Fruit fly (Drosophila melanogaster) whole organism, embryonic: Measurements from ENCODE around the gene Arl5.

Experiments used
- B-H1 ChIP-seq: fragments of 200-800 bp; sonication (Bioruptor generic); IDR thresholded peaks from 3 replicates; pipeline ENCODE4 v1.3.6; 2022; ENCODE audit warnings: missing biosample characterization, missing genetic modification characterization
- Bgb ChIP-seq: fragments of 200-800 bp; sonication (Bioruptor generic); IDR thresholded peaks from 2 replicates; pipeline ENCODE4 v1.3.6; 2022; ENCODE audit warnings: missing biosample characterization, missing genetic modification characterization; ENCODE audit not compliant: partially characterized antibody
- CG10959 ChIP-seq: fragments of 200-800 bp; sonication (Bioruptor generic); IDR thresholded peaks from 2 replicates; pipeline ENCODE4 v1.3.6; 2022; ENCODE audit warnings: missing biosample characterization, missing genetic modification characterization
- CG11696 ChIP-seq: fragments of 200-800 bp; sonication (Bioruptor generic); IDR thresholded peaks from 2 replicates; pipeline ENCODE4 v1.3.6; 2022; ENCODE audit warnings: missing biosample characterization, missing genetic modification characterization
- CG15073 ChIP-seq: fragments of 200-800 bp; sonication (Bioruptor generic); optimal IDR thresholded peaks from 2 replicates; lab custom pipeline; 2016; ENCODE audit warnings: missing biosample characterization, missing genetic modification characterization
- CG16815 ChIP-seq: fragments of 200-800 bp; sonication (Bioruptor generic); optimal IDR thresholded peaks from 3 replicates; lab custom pipeline; 2017; ENCODE audit warnings: missing biosample characterization, mild to moderate bottlenecking, missing genetic modification characterization
- CG17328 ChIP-seq: fragments of 200-800 bp; sonication (Bioruptor generic); IDR thresholded peaks from 2 replicates; pipeline ENCODE4 v1.3.6; 2022; ENCODE audit warnings: missing biosample characterization, missing genetic modification characterization
- CG17612 ChIP-seq: fragments of 200-800 bp; sonication (Bioruptor generic); IDR thresholded peaks from 2 replicates; pipeline ENCODE4 v1.3.6; 2022; ENCODE audit warnings: missing biosample characterization, missing genetic modification characterization
- CG30020 ChIP-seq: fragments of 200-800 bp; optimal IDR thresholded peaks from 2 replicates; lab custom pipeline; 2019; ENCODE audit warnings: missing biosample characterization, mild to moderate bottlenecking, missing genetic modification characterization, moderate library complexity
- CG33557 ChIP-seq: fragments of 200-800 bp; sonication (Bioruptor generic); optimal IDR thresholded peaks from 2 replicates; lab custom pipeline; 2019; ENCODE audit warnings: missing biosample characterization, mild to moderate bottlenecking, missing genetic modification characterization, moderate library complexity
- CG34224 ChIP-seq: fragments of 200-800 bp; sonication (Bioruptor generic); IDR thresholded peaks from 3 replicates; pipeline ENCODE4 v1.3.6; 2022; ENCODE audit warnings: missing biosample characterization, missing genetic modification characterization; ENCODE audit not compliant: partially characterized antibody
- CG34422 ChIP-seq: fragments of 200-800 bp; sonication (Bioruptor generic); IDR thresholded peaks from 3 replicates; pipeline ENCODE4 v1.3.6; 2022; ENCODE audit warnings: missing biosample characterization, missing genetic modification characterization
- CG3838 ChIP-seq: fragments of 200-800 bp; sonication (Bioruptor generic); optimal IDR thresholded peaks from 3 replicates; lab custom pipeline; 2016; ENCODE audit warnings: missing biosample characterization, missing genetic modification characterization
- CG4282 ChIP-seq: fragments of 200-800 bp; sonication (Bioruptor generic); optimal IDR thresholded peaks from 2 replicates; lab custom pipeline; 2016; ENCODE audit warnings: missing biosample characterization, missing genetic modification characterization
- CG4404 ChIP-seq: fragments of 200-800 bp; sonication (Bioruptor generic); IDR thresholded peaks from 2 replicates; pipeline ENCODE4 v1.3.6; 2022; ENCODE audit warnings: missing biosample characterization, missing genetic modification characterization
- CG4730 ChIP-seq: fragments of 200-800 bp; sonication (Bioruptor generic); IDR thresholded peaks from 2 replicates; pipeline ENCODE4 v1.3.6; 2022; ENCODE audit warnings: missing biosample characterization, missing genetic modification characterization
- CG6254 ChIP-seq: fragments of 200-800 bp; sonication (Bioruptor generic); optimal IDR thresholded peaks from 3 replicates; lab custom pipeline; 2017; ENCODE audit warnings: mild to moderate bottlenecking, missing biosample characterization, missing genetic modification reagents, missing genetic modification characterization
- CG6813 ChIP-seq: fragments of 200-800 bp; sonication (Bioruptor generic); optimal IDR thresholded peaks from 2 replicates; lab custom pipeline; 2017; ENCODE audit warnings: missing biosample characterization, missing genetic modification characterization, mild to moderate bottlenecking, moderate library complexity, missing genetic modification reagents
- CG7556 ChIP-seq: fragments of 200-800 bp; sonication (Bioruptor generic); optimal IDR thresholded peaks from 2 replicates; lab custom pipeline; 2017; ENCODE audit warnings: missing biosample characterization, mild to moderate bottlenecking, missing genetic modification characterization
- CG8089 ChIP-seq: fragments of 200-800 bp; sonication (Bioruptor generic); optimal IDR thresholded peaks from 3 replicates; lab custom pipeline; 2016; ENCODE audit warnings: missing biosample characterization, missing genetic modification characterization
- CG8281 ChIP-seq: fragments of 200-800 bp; sonication (Bioruptor generic); optimal IDR thresholded peaks from 2 replicates; lab custom pipeline; 2018; ENCODE audit warnings: missing biosample characterization, mild to moderate bottlenecking, missing genetic modification characterization, moderate library complexity
- CG9876 ChIP-seq: fragments of 200-800 bp; sonication (Bioruptor generic); optimal IDR thresholded peaks from 2 replicates; lab custom pipeline; 2016; ENCODE audit warnings: missing biosample characterization, missing genetic modification characterization
- Hmx ChIP-seq: fragments of 200-800 bp; sonication (Bioruptor generic); optimal IDR thresholded peaks from 2 replicates; lab custom pipeline; 2016; ENCODE audit warnings: missing biosample characterization, missing genetic modification characterization
- Lhr ChIP-seq: fragments of 200-800 bp; sonication (Bioruptor generic); optimal IDR thresholded peaks from 3 replicates; lab custom pipeline; 2017; ENCODE audit warnings: mild to moderate bottlenecking, missing biosample characterization, missing genetic modification reagents, missing genetic modification characterization
- Lim3 ChIP-seq: fragments of 200-800 bp; sonication (Bioruptor generic); IDR thresholded peaks from 2 replicates; pipeline ENCODE4 v1.3.6; 2022; ENCODE audit warnings: missing biosample characterization, missing genetic modification characterization
- MBD-R2 ChIP-seq: fragments of 200-800 bp; sonication (Bioruptor generic); IDR thresholded peaks from 2 replicates; pipeline ENCODE4 v1.3.6; 2022; ENCODE audit warnings: missing biosample characterization, missing genetic modification characterization
- Max ChIP-seq: fragments of 200-800 bp; sonication (Bioruptor generic); optimal IDR thresholded peaks from 2 replicates; lab custom pipeline; 2016; ENCODE audit warnings: missing biosample characterization, mild to moderate bottlenecking, missing genetic modification characterization
- Six4 ChIP-seq: fragments of 200-800 bp; sonication (Bioruptor generic); optimal IDR thresholded peaks from 2 replicates; lab custom pipeline; 2016; ENCODE audit warnings: missing biosample characterization, missing genetic modification characterization
- TFAM ChIP-seq: fragments of 200-800 bp; sonication (Bioruptor generic); optimal IDR thresholded peaks from 2 replicates; lab custom pipeline; 2017; ENCODE audit warnings: missing biosample characterization, missing genetic modification characterization, inconsistent platforms
- Xrp1 ChIP-seq: fragments of 200-800 bp; sonication (Bioruptor generic); IDR thresholded peaks from 2 replicates; pipeline ENCODE4 v1.3.6; 2022; ENCODE audit warnings: missing biosample characterization, missing genetic modification characterization
- ab ChIP-seq: fragments of 200-800 bp; sonication (Bioruptor generic); optimal IDR thresholded peaks from 2 replicates; lab custom pipeline; 2016; ENCODE audit warnings: missing biosample characterization, missing genetic modification characterization
- cad ChIP-seq: fragments of >200 bp; optimal IDR thresholded peaks from 2 replicates; lab custom pipeline; 2017; ENCODE audit warnings: missing biosample characterization, missing genetic modification characterization
- cato ChIP-seq: fragments of 200-800 bp; sonication (Bioruptor generic); optimal IDR thresholded peaks from 2 replicates; lab custom pipeline; 2016; ENCODE audit warnings: missing biosample characterization, missing genetic modification characterization, borderline replicate concordance
- chm ChIP-seq: fragments of 200-800 bp; sonication (Bioruptor generic); IDR thresholded peaks from 2 replicates; pipeline ENCODE4 v1.3.6; 2022; ENCODE audit warnings: missing biosample characterization, missing genetic modification characterization
- da ChIP-seq: fragments of 200-800 bp; sonication (Bioruptor generic); optimal IDR thresholded peaks from 2 replicates; lab custom pipeline; 2016; ENCODE audit warnings: missing biosample characterization, missing genetic modification characterization
- emc ChIP-seq: fragments of 200-800 bp; sonication (Bioruptor generic); optimal IDR thresholded peaks from 2 replicates; lab custom pipeline; 2016; ENCODE audit warnings: missing biosample characterization, missing genetic modification characterization
- gem ChIP-seq: fragments of 200-800 bp; sonication (Bioruptor generic); optimal IDR thresholded peaks from 2 replicates; lab custom pipeline; 2019; ENCODE audit warnings: missing biosample characterization, mild to moderate bottlenecking, missing genetic modification characterization, moderate library complexity
- gro ChIP-seq: fragments of 200-800 bp; sonication (Bioruptor generic); optimal IDR thresholded peaks from 2 replicates; lab custom pipeline; 2016; ENCODE audit warnings: missing biosample characterization, missing genetic modification characterization
- gsb ChIP-seq: fragments of 200-800 bp; sonication (Bioruptor generic); IDR thresholded peaks from 2 replicates; pipeline ENCODE4 v1.3.6; 2022; ENCODE audit warnings: missing biosample characterization, missing genetic modification characterization
- gt ChIP-seq: fragments of 200-800 bp; sonication (Bioruptor generic); IDR thresholded peaks from 2 replicates; pipeline ENCODE4 v1.3.6; 2022; ENCODE audit warnings: missing biosample characterization, missing genetic modification characterization
- ken ChIP-seq: fragments of 200-800 bp; sonication (Bioruptor generic); IDR thresholded peaks from 3 replicates; pipeline ENCODE4 v1.3.6; 2022; ENCODE audit warnings: missing biosample characterization, missing genetic modification characterization
- mirr ChIP-seq: fragments of 200-800 bp; sonication (Bioruptor generic); optimal IDR thresholded peaks from 3 replicates; lab custom pipeline; 2018; ENCODE audit warnings: missing biosample characterization, mild to moderate bottlenecking, missing genetic modification characterization
- run ChIP-seq: fragments of 200-800 bp; sonication (Bioruptor generic); optimal IDR thresholded peaks from 3 replicates; lab custom pipeline; 2018; ENCODE audit warnings: missing biosample characterization, mild to moderate bottlenecking, missing genetic modification characterization
- sens-2 ChIP-seq: fragments of 200-800 bp; sonication (Bioruptor generic); IDR thresholded peaks from 2 replicates; pipeline ENCODE4 v1.3.6; 2022; ENCODE audit warnings: missing biosample characterization, missing genetic modification characterization
- sima ChIP-seq: fragments of 200-800 bp; sonication (Bioruptor generic); optimal IDR thresholded peaks from 2 replicates; lab custom pipeline; 2016; ENCODE audit warnings: missing biosample characterization, missing genetic modification characterization
- slbo ChIP-seq: fragments of 200-800 bp; sonication (Bioruptor generic); IDR thresholded peaks from 2 replicates; pipeline ENCODE4 v1.3.6; 2022; ENCODE audit warnings: missing biosample characterization, missing genetic modification characterization
- sna ChIP-seq: fragments of 200-800 bp; sonication (Bioruptor generic); IDR thresholded peaks from 2 replicates; pipeline ENCODE4 v1.3.6; 2022; ENCODE audit warnings: missing biosample characterization, missing genetic modification characterization; ENCODE audit not compliant: partially characterized antibody
- sr ChIP-seq: fragments of 200-800 bp; sonication (Bioruptor generic); IDR thresholded peaks from 3 replicates; pipeline ENCODE4 v1.3.6; 2022; ENCODE audit warnings: missing biosample characterization, missing genetic modification characterization
- tio ChIP-seq: fragments of 200-800 bp; sonication (Bioruptor generic); optimal IDR thresholded peaks from 2 replicates; lab custom pipeline; 2017; ENCODE audit warnings: missing biosample characterization, missing genetic modification characterization, inconsistent platforms
- unc-4 ChIP-seq: fragments of 200-800 bp; sonication (Bioruptor generic); IDR thresholded peaks from 2 replicates; pipeline ENCODE4 v1.3.6; 2022; ENCODE audit warnings: missing biosample characterization, missing genetic modification characterization; ENCODE audit not compliant: partially characterized antibody

Arl5 gene

dm6 chr3L:8340264-8341095 lies 40.8 kb upstream of the Arl5 start, which contains the start of the genes Prim1 and CG7083 (continued):
- no peak for TF ChIP-seq Hmx
- TF ChIP-seq TFAM (GFP tag; lab: Kevin White, UChicago), result no peak
- no peak for TF ChIP-seq CG34224
- no peak for TF ChIP-seq sima (GFP tag; lab: Kevin White, UChicago)
- TF ChIP-seq emc (GFP tag; lab: Kevin White, UChicago), result peak; percentile 6
- peak; percentile 75 for TF ChIP-seq slbo (GFP tag; lab: Robert Waterston, UW)
- no peak for TF ChIP-seq chm (GFP tag; lab: Robert Waterston, UW)
- peak; percentile 72 for TF ChIP-seq Max
- TF ChIP-seq ab (GFP tag; lab: Kevin White, UChicago), result no peak
- no peak for TF ChIP-seq CG8281 (tag; lab: Kevin White, UChicago)
- peak; percentile 67 for TF ChIP-seq MBD-R2 (GFP tag; lab: Robert Waterston, UW)
- peak; percentile 71 for TF ChIP-seq gem (tag; lab: Kevin White, UChicago)
- no peak for TF ChIP-seq CG6254 (GFP tag; lab: Kevin White, UChicago)
- TF ChIP-seq CG10959 (GFP tag; lab: Robert Waterston, UW), result peak; percentile 32; the same call in 1 of the 2 replicates
- peak; percentile 38 for TF ChIP-seq CG33557 (GFP tag; lab: Kevin White, UChicago)
- TF ChIP-seq Xrp1 (GFP tag; lab: Robert Waterston, UW), result peak; percentile 61
- no peak for TF ChIP-seq CG4730
- 0 out of 3 replicates have a peak, but pooled peaks have one; percentile 35 for TF ChIP-seq ken (GFP tag; lab: Robert Waterston, UW)
- no peak for TF ChIP-seq gt (GFP tag; lab: Robert Waterston, UW)
- TF ChIP-seq sna (GFP tag; lab: Robert Waterston, UW), result no peak
- peak; percentile 26 for TF ChIP-seq Lhr (GFP tag; lab: Kevin White, UChicago)
- TF ChIP-seq Lim3 (GFP tag; lab: Robert Waterston, UW), result no peak
- TF ChIP-seq CG17328, result peak; percentile 52
- no peak for TF ChIP-seq CG11696 (GFP tag; lab: Robert Waterston, UW)
- peak; percentile 32 for TF ChIP-seq mirr (GFP tag; lab: Kevin White, UChicago)
- peak; percentile 29; the same call in 1 of the 2 replicates for TF ChIP-seq Bgb (GFP tag; lab: Robert Waterston, UW)
- peak; percentile 69 for TF ChIP-seq gro
- TF ChIP-seq CG3838, result no peak
- peak; percentile 26 for TF ChIP-seq CG6813
- TF ChIP-seq CG15073 (GFP tag; lab: Kevin White, UChicago), result no peak
- TF ChIP-seq CG7556, result peak; percentile 38
- TF ChIP-seq tio (GFP tag; lab: Kevin White, UChicago), result no peak
- no peak for TF ChIP-seq CG8089 (GFP tag; lab: Kevin White, UChicago)
- 0 out of 2 replicates have a peak, but pooled peaks have one; percentile 20 for TF ChIP-seq sens-2
- TF ChIP-seq unc-4 (GFP tag; lab: Robert Waterston, UW), result peak; percentile 33; the same call in 1 of the 2 replicates
- TF ChIP-seq CG4282 (GFP tag; lab: Kevin White, UChicago), result no peak
- TF ChIP-seq CG4404 (GFP tag; lab: Robert Waterston, UW), result no peak
- peak; percentile 18 for TF ChIP-seq CG9876 (GFP tag; lab: Kevin White, UChicago)
- TF ChIP-seq run (tag; lab: Kevin White, UChicago), result no peak
- no peak for TF ChIP-seq cad
- TF ChIP-seq CG16815 (GFP tag; lab: Kevin White, UChicago), result no peak
- TF ChIP-seq gsb (GFP tag; lab: Robert Waterston, UW), result no peak
- TF ChIP-seq sr (GFP tag; lab: Robert Waterston, UW), result no peak
- TF ChIP-seq Six4, result peak; percentile 46
- TF ChIP-seq da, result peak; percentile 43
- peak; percentile 35 for TF ChIP-seq CG30020 (tag; lab: Kevin White, UChicago)
- no peak for TF ChIP-seq cato (GFP tag; lab: Kevin White, UChicago)
- no peak for TF ChIP-seq CG17612 (GFP tag; lab: Robert Waterston, UW)
- no peak for TF ChIP-seq B-H1 (GFP tag; lab: Robert Waterston, UW)
- peak; percentile 79 for TF ChIP-seq CG34422 (GFP tag; lab: Robert Waterston, UW)
